Fruit fly (Drosophila melanogaster): Measurements from ENCODE around the gene CG5953.

Gene CG5953

DNA sequence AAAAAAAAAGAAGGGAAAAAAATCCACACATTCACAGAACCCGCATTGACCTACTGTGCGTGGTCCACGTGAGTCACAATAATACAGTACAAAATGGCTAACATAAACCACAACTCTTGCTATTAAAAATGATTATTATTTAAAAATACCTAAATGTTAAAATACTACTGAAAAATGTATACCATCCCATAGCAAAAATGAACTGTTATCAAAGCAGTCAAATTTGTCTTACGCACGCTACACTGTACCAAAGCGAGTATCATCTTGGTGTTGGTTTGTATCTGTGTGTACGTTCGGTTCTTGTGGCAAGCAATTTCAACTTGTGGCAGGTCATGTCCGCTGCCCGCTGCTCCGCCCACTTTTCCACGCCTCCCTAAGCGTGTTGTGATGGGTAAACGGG lies 32.2 kb downstream of the CG5953 start (continued):
- TF ChIP-seq NC2α (GFP tag; optimal IDR thresholded peaks at IDR 0.05) (peak; percentile 73), Hr39 (optimal IDR thresholded peaks at IDR 0.05) (no peak), peb (GFP tag; IDR thresholded peaks at IDR 0.05) (peak; percentile 86), Lpt (GFP tag; optimal IDR thresholded peaks at IDR 0.05) (no peak), schlank (tag; optimal IDR thresholded peaks at IDR 0.05) (peak; percentile 83), trem (tag; optimal IDR thresholded peaks at IDR 0.05) (peak; percentile 58), CG6689 (GFP tag; IDR thresholded peaks at IDR 0.05) (peak; percentile 93), kah (GFP tag; optimal IDR thresholded peaks at IDR 0.05) (peak; percentile 66), croc (GFP tag; conservative IDR thresholded peaks at IDR 0.05) (peak; percentile 90), pfk (GFP tag; optimal IDR thresholded peaks at IDR 0.05) (no peak), CG3407 (GFP tag; optimal IDR thresholded peaks at IDR 0.05) (peak; percentile 83), run (tag; optimal IDR thresholded peaks at IDR 0.05) (peak; percentile 83), E2f1 (GFP tag; IDR thresholded peaks at IDR 0.05) (peak; percentile 92), toy (GFP tag; IDR thresholded peaks at IDR 0.05) (peak; percentile 71), CG2199 (GFP tag; IDR thresholded peaks at IDR 0.05) (peak; percentile 94; the same call in 2 of the 3 replicates), HmgZ (tag; optimal IDR thresholded peaks at IDR 0.05) (peak; percentile 93), CG12299 (tag; optimal IDR thresholded peaks at IDR 0.05) (peak; percentile 83), nerfin-2 (GFP tag; IDR thresholded peaks at IDR 0.05; ENCODE audit: partially characterized antibody) (0 out of 2 replicates have a peak, but pooled peaks have one; percentile 36), abd-A (tag; optimal IDR thresholded peaks at IDR 0.05) (peak; percentile 65), CG9727 (GFP tag; optimal IDR thresholded peaks at IDR 0.05) (peak; percentile 86), dimm (GFP tag; IDR thresholded peaks at IDR 0.05) (peak; percentile 79), ssp (GFP tag; IDR thresholded peaks at IDR 0.05) (peak; percentile 83), CG7987 (GFP tag; optimal IDR thresholded peaks at IDR 0.05) (peak; percentile 72), CG3995 (GFP tag; optimal IDR thresholded peaks at IDR 0.05) (no peak), Hr51 (GFP tag; optimal IDR thresholded peaks at IDR 0.05) (peak; percentile 71 to 87), CG32767 (GFP tag; IDR thresholded peaks at IDR 0.05) (peak; percentile 88), C15 (GFP tag; IDR thresholded peaks at IDR 0.05) (peak; percentile 82; the same call in 2 of the 3 replicates), ranshi (GFP tag; IDR thresholded peaks at IDR 0.05) (peak; percentile 93), CG3847 (GFP tag; IDR thresholded peaks at IDR 0.05) (peak; percentile 86), Adf1 (GFP tag; IDR thresholded peaks at IDR 0.05) (peak; percentile 65), CG7928 (GFP tag; optimal IDR thresholded peaks at IDR 0.05) (peak; percentile 41), BtbVII (GFP tag; optimal IDR thresholded peaks at IDR 0.05) (peak; percentile 74), CG10543 (GFP tag; optimal IDR thresholded peaks at IDR 0.05) (peak; percentile 84), crc (GFP tag; optimal IDR thresholded peaks at IDR 0.05) (peak; percentile 28), unc-4 (GFP tag; IDR thresholded peaks at IDR 0.05; ENCODE audit: partially characterized antibody) (no peak), CG12071 (GFP tag; optimal IDR thresholded peaks at IDR 0.05) (peak; percentile 80), ap (GFP tag; IDR thresholded peaks at IDR 0.05) (peak; percentile 86), MBD-R2 (GFP tag; IDR thresholded peaks at IDR 0.05) (peak; percentile 77), ham (GFP tag; IDR thresholded peaks at IDR 0.05) (peak; percentile 54; the same call in 1 of the 2 replicates), tup (GFP tag; optimal IDR thresholded peaks at IDR 0.05) (peak; percentile 87), CG15073 (GFP tag; optimal IDR thresholded peaks at IDR 0.05) (peak; percentile 74), CG11085 (GFP tag; IDR thresholded peaks at IDR 0.05) (peak; percentile 80), chm (GFP tag; IDR thresholded peaks at IDR 0.05) (peak; percentile 94), aop (GFP tag; IDR thresholded peaks at IDR 0.05) (peak; percentile 82), CG32532 (GFP tag; IDR thresholded peaks at IDR 0.05) (peak; percentile 92), vnd (GFP tag; IDR thresholded peaks at IDR 0.05; ENCODE audit: partially characterized antibody) (no peak), Dek (tag; optimal IDR thresholded peaks at IDR 0.05) (peak; percentile 91), lola (GFP tag; optimal IDR thresholded peaks at IDR 0.05) (peak in 1 of 3 experiments; percentile 91), Taf1 (GFP tag; IDR thresholded peaks at IDR 0.05) (peak; percentile 89), en (GFP tag; optimal IDR thresholded peaks at IDR 0.05) (peak; percentile 42), Hsf (GFP tag; optimal IDR thresholded peaks at IDR 0.05) (peak; percentile 91)
